Fruit fly (Drosophila melanogaster): ENCODE data around the gene CG5078.

The CG5078 gene

DNA sequence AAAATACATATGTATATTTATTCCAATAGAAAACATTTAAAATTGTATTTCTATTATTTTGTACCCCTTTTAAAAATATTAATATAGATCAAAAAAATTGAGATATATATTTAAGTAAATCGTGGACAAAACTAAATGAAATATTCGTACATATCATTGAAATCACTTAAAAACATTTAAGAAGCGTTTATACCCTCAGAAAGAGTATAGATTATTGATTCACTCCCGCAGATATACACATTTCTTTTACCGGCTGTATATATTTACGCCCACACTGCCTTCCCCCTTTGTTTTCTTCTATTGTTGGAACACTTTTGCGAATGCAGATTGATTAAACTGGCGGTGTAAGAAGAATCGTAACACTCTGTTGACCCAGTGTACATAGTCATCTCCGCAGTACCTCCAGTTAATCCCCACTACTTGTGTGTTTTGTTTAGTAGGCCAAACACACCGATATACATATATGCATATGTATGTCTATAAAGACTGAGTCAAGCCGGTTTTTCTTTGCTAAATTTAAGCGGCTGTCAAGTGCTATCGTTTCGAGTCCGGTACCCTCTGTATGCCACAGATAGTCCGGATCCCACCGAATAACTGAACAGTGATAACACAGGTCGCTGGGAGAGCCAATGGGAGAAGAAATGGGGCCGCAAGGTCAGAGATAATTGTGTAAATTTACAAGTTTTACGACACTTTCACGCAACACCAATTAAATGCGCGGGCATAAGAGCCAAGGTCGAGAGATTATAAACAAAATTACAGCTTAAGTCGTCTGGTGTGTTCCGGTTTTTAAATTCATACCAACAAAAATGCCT is 34.1 kb upstream of the CG5078 start (continued):
- peak in 1 of 2 experiments; percentile 64 for TF ChIP-seq eve (GFP tag; optimal IDR thresholded peaks at IDR 0.05)
- peak; percentile 51 for TF ChIP-seq exex (tag; optimal IDR thresholded peaks at IDR 0.05)
- TF ChIP-seq CG11723 (GFP tag; optimal IDR thresholded peaks at IDR 0.05), result peak; percentile 44
- no peak for TF ChIP-seq Taf1 (GFP tag; IDR thresholded peaks at IDR 0.05)
- TF ChIP-seq CG11695 (GFP tag; IDR thresholded peaks at IDR 0.05), result peak; percentile 49; the same call in 2 of the 3 replicates
- TF ChIP-seq CG1024 (GFP tag; IDR thresholded peaks at IDR 0.05), result no peak
- TF ChIP-seq HmgZ (tag; optimal IDR thresholded peaks at IDR 0.05), result peak; percentile 14
- no peak for TF ChIP-seq CG8765 (GFP tag; IDR thresholded peaks at IDR 0.05)
- TF ChIP-seq ERR (GFP tag; optimal IDR thresholded peaks at IDR 0.05), result peak; percentile 50
- no peak for TF ChIP-seq Blimp-1 (GFP tag; optimal IDR thresholded peaks at IDR 0.05)
- TF ChIP-seq dysf (GFP tag; IDR thresholded peaks at IDR 0.05), result no peak
- TF ChIP-seq CG31224 (GFP tag; IDR thresholded peaks at IDR 0.05), result no peak
- TF ChIP-seq CG30431 (GFP tag; optimal IDR thresholded peaks at IDR 0.05), result peak; percentile 27
- TF ChIP-seq CG1602 (GFP tag; optimal IDR thresholded peaks at IDR 0.05), result peak; percentile 45
- peak; percentile 21; the same call in 1 of the 2 replicates for TF ChIP-seq CG4360 (GFP tag; IDR thresholded peaks at IDR 0.05)
- TF ChIP-seq Asciz (GFP tag; optimal IDR thresholded peaks at IDR 0.05), result peak; percentile 79
- peak; percentile 75 for TF ChIP-seq zfh1 (GFP tag; IDR thresholded peaks at IDR 0.05)
- no peak for TF ChIP-seq lov (optimal IDR thresholded peaks at IDR 0.05)
- TF ChIP-seq lov (GFP tag; IDR thresholded peaks at IDR 0.05), result no peak
- no peak for TF ChIP-seq CG9797 (GFP tag; optimal IDR thresholded peaks at IDR 0.05)
- peak; percentile 58 for TF ChIP-seq CG13424 (tag; optimal IDR thresholded peaks at IDR 0.05)
- TF ChIP-seq zen (tag; optimal IDR thresholded peaks at IDR 0.05), result peak; percentile 25
- TF ChIP-seq mirr (GFP tag; optimal IDR thresholded peaks at IDR 0.05), result peak; percentile 66
- peak; percentile 72 for TF ChIP-seq her (GFP tag; optimal IDR thresholded peaks at IDR 0.05)
- TF ChIP-seq sd (tag; optimal IDR thresholded peaks at IDR 0.05), result no peak
- no peak for TF ChIP-seq br (optimal IDR thresholded peaks at IDR 0.05)
- TF ChIP-seq so (GFP tag; IDR thresholded peaks at IDR 0.05), result 0 out of 3 replicates have a peak, but pooled peaks have one; percentile 38
- peak; percentile 86 for TF ChIP-seq ci (GFP tag; IDR thresholded peaks at IDR 0.05)
- TF ChIP-seq Chrac-16 (GFP tag; optimal IDR thresholded peaks at IDR 0.05), result no peak
- peak; percentile 27 for TF ChIP-seq mam (GFP tag; optimal IDR thresholded peaks at IDR 0.05)
- no peak for TF ChIP-seq CG4404 (GFP tag; IDR thresholded peaks at IDR 0.05)
- peak; percentile 79 for TF ChIP-seq fd102C (GFP tag; optimal IDR thresholded peaks at IDR 0.05)
- 0 out of 2 replicates have a peak, but pooled peaks have one; percentile 5 for TF ChIP-seq stc (GFP tag; IDR thresholded peaks at IDR 0.05)
- no peak for TF ChIP-seq sob (GFP tag; IDR thresholded peaks at IDR 0.05)
- no peak for TF ChIP-seq CG6272 (GFP tag; IDR thresholded peaks at IDR 0.05)
- peak; percentile 83 for TF ChIP-seq Kr (GFP tag; optimal IDR thresholded peaks at IDR 0.05)
- peak; percentile 46 for TF ChIP-seq da (GFP tag; optimal IDR thresholded peaks at IDR 0.05)
- TF ChIP-seq CHES-1-like (GFP tag; optimal IDR thresholded peaks at IDR 0.05), result peak; percentile 53
- TF ChIP-seq CG6689 (GFP tag; IDR thresholded peaks at IDR 0.05), result no peak
- no peak for TF ChIP-seq CG14667 (GFP tag; IDR thresholded peaks at IDR 0.05)
- TF ChIP-seq Oli (tag; optimal IDR thresholded peaks at IDR 0.05), result no peak
- TF ChIP-seq CG18764 (GFP tag; optimal IDR thresholded peaks at IDR 0.05), result peak; percentile 46
- TF ChIP-seq CG7928 (GFP tag; optimal IDR thresholded peaks at IDR 0.05), result no peak
- TF ChIP-seq gcm (GFP tag; optimal IDR thresholded peaks at IDR 0.05), result no peak
- TF ChIP-seq CG6683 (GFP tag; optimal IDR thresholded peaks at IDR 0.05), result peak; percentile 37
- no peak for TF ChIP-seq CG16815 (GFP tag; optimal IDR thresholded peaks at IDR 0.05)
- TF ChIP-seq CG32532 (GFP tag; IDR thresholded peaks at IDR 0.05), result no peak
- TF ChIP-seq CkIIα-i1 (GFP tag; IDR thresholded peaks at IDR 0.05), result no peak
- no peak for TF ChIP-seq pho (GFP tag; optimal IDR thresholded peaks at IDR 0.05)
- TF ChIP-seq ewg (GFP tag; optimal IDR thresholded peaks at IDR 0.05), result peak; percentile 32
- no peak for TF ChIP-seq sug (tag; optimal IDR thresholded peaks at IDR 0.05)
